Fruit fly (Drosophila melanogaster): ENCODE measurements around the gene CG12213.

DNA sequence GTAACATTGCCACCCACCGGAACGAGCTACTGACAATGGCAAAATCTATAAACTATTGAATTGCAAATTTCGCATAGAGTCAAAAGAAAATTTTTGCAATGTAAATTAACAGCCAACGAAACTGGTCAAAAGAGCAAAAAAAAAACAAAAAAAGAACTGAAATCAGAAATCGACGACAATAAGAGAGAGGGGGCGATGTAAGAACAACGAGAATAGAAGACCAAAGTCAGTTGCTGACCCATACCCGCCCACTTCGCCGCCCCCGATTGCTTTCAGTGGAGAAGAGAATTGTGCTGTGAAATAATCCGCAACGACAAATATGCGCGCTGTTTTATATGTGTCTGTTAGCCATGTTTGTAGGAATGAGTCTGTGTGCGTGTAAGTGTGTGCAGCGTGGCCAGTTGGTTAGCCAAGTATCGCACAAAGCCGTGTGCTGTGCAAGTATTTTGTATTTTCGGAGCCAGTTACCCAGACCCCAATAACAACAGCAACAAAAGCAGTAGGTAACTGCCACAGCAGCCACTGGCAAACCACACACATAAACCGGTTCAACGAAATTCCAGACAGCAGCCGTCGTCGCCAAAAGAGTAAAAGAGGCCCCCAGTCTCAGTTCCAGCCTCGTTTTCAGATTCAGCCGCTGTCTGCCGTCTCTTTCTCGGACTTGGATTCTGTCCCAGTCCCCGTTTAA is 29.9 kb downstream of the CG12213 start:
- TF ChIP-seq Hr78 (GFP tag; optimal IDR thresholded peaks at IDR 0.05) = no peak
- no peak for TF ChIP-seq pan (optimal IDR thresholded peaks at IDR 0.05)
- no peak for TF ChIP-seq tai (GFP tag; optimal IDR thresholded peaks at IDR 0.05)
- peak; percentile 9 for TF ChIP-seq Jra (GFP tag; optimal IDR thresholded peaks at IDR 0.05)
- TF ChIP-seq jim (GFP tag; optimal IDR thresholded peaks at IDR 0.05) = no peak
- TF ChIP-seq fru (GFP tag; optimal IDR thresholded peaks at IDR 0.05) = peak; percentile 52
- no peak for TF ChIP-seq usp (GFP tag; optimal IDR thresholded peaks at IDR 0.05)
- TF ChIP-seq sage (GFP tag; optimal IDR thresholded peaks at IDR 0.05) = peak; percentile 32
- TF ChIP-seq Rel (GFP tag; optimal IDR thresholded peaks at IDR 0.05) = peak; percentile 8
- TF ChIP-seq Rel (tag; optimal IDR thresholded peaks at IDR 0.05) = no peak
- TF ChIP-seq h (GFP tag; optimal IDR thresholded peaks at IDR 0.05) = peak; percentile 43
